Worm (Caenorhabditis elegans): ENCODE measurements around the gene ztf-28.
A peak's percentile ranks its signal among the peaks of the same experiment; 100 is the strongest.

The ztf-28 gene

DNA sequence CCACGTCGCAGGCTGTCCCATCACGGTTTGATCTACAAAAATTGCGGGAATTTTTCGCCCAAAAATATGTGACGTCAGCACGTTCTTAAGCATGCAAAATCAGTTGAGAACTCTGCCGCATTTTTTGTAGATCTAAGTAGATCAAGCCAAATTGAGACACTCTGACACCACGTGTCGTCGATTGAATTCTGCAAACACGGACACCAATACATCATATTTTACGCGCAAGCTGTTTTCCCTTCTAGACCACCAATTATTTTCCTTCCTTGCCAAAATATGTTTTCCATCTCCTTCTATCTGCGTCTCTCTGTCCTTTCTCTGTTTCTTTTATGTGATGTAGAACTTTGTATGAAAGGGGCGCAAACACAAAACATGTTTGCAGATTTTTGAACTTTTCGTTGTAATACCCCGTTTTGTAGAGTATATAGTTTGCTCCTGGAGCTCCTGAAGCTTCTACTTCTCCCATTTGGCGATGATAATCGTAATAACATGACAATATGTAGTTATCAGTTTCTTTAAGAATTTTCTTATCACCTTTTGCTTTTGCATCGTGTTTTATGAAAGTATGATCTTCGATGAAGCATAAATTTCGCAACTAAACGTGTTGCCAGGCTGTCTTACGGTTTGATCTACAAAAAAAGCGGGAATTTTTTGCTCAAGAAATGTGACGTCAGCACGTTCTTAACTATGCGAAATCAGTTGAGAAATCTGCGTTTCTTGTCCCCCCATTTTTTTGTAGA is 34.5 kb upstream of the ztf-28 start (continued):
- TF ChIP-seq nhr-111 (GFP tag; optimal IDR thresholded peaks at IDR 0.05) (no peak), pha-4 (GFP tag; IDR thresholded peaks at IDR 0.05) (no peak), pha-4 (tag; optimal IDR thresholded peaks at IDR 0.05) (no peak), mdl-1 (tag; optimal IDR thresholded peaks at IDR 0.05) (peak in 1 of 2 experiments; percentile 9), daf-19 (GFP tag; conservative IDR thresholded peaks at IDR 0.05) (no peak), zip-11 (GFP tag; IDR thresholded peaks at IDR 0.05) (no peak), rbr-2 (tag; optimal IDR thresholded peaks at IDR 0.05) (no peak), mep-1 (tag; optimal IDR thresholded peaks at IDR 0.05) (no peak)

DNA sequence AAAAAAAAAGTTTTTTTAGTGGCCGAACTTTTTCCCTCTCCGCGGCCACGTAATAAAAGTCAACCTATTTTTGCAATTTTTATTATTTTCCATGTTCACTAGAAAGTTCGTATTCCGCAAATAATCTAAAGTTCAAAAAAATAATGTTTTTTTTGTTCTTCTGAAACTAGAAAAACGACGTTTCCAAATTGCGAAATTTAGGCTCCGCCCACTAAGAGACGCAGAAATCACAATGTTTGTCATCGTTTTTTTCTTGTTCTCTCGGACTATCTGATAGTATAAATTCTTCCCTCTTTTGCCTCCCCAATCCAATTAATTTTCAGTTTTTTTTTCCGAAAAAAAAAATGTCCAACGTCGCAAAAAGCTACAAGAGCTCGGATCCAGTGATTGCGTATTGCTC is 33.1 kb upstream of the ztf-28 start, which contains the start of gene comt-3:
Gene comt-3, plus strand, starts transcription at position 214 of the 400 bp plus-strand sequence.
- TF ChIP-seq nhr-102 (tag; optimal IDR thresholded peaks at IDR 0.05) (no peak), nhr-28 (tag; optimal IDR thresholded peaks at IDR 0.05) (peak; percentile 30), pqm-1 (tag; optimal IDR thresholded peaks at IDR 0.05) (peak; percentile 29)

DNA sequence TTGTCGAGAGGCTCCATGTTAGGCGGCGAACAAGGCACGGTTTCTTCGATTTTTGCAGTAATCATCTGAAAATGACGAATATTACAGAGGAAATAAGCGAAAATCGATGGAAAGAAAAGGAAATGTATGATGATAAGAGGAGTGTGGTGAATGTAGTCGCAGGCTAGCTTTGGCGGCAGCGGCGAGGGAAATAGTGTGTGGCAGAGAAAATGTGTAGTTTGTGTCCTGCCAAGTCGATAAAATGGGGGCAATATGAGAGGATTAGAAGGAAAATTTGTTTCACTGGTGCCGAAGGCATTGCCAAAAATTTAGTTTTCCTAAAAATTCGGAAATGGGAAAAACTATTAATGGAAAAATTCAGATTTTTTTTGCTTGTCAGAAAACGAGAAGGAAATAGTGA is 23.7 kb upstream of the ztf-28 start, which contains the start of gene nhr-86:
Gene nhr-86, minus strand, starts transcription at position 71 of the 400 bp plus-strand sequence.
- TF ChIP-seq rbr-2 (tag; optimal IDR thresholded peaks at IDR 0.05), result no peak
- no peak for TF ChIP-seq dmd-9 (GFP tag; IDR thresholded peaks at IDR 0.05)
- no peak for TF ChIP-seq F26F4.8 (GFP tag; conservative IDR thresholded peaks at IDR 0.05)
- no peak for TF ChIP-seq mdt-29 (GFP tag; IDR thresholded peaks at IDR 0.05)
- TF ChIP-seq lin-29 (GFP tag; IDR thresholded peaks at IDR 0.05), result no peak
- TF ChIP-seq nhr-28 (tag; optimal IDR thresholded peaks at IDR 0.05), result peak; percentile 99
- no peak for TF ChIP-seq zip-2 (tag; optimal IDR thresholded peaks at IDR 0.05)
- TF ChIP-seq daf-8 (GFP tag; IDR thresholded peaks at IDR 0.05), result no peak
- TF ChIP-seq pha-4 (GFP tag; IDR thresholded peaks at IDR 0.05), result no peak
- TF ChIP-seq pha-4 (tag; optimal IDR thresholded peaks at IDR 0.05), result no peak
- TF ChIP-seq gei-8 (GFP tag; optimal IDR thresholded peaks at IDR 0.05), result no peak
- peak in 1 of 2 experiments; percentile 33 for TF ChIP-seq unc-62 (GFP tag; optimal IDR thresholded peaks at IDR 0.05 in 1 of 2)
- TF ChIP-seq unc-62 (tag; optimal IDR thresholded peaks at IDR 0.05), result no peak
- no peak for TF ChIP-seq sdz-12 (GFP tag; optimal IDR thresholded peaks at IDR 0.05)
- no peak for TF ChIP-seq madf-9 (GFP tag; conservative IDR thresholded peaks at IDR 0.05)
- no peak for TF ChIP-seq ztf-7 (tag; optimal IDR thresholded peaks at IDR 0.05)
- TF ChIP-seq lin-38 (GFP tag; IDR thresholded peaks at IDR 0.05), result no peak
- TF ChIP-seq mes-2 (tag; optimal IDR thresholded peaks at IDR 0.05; ENCODE audit: poor library complexity, severe bottlenecking), result peak; percentile 13
- no peak for TF ChIP-seq mxl-3 (GFP tag; optimal IDR thresholded peaks at IDR 0.05)
- TF ChIP-seq nhr-10 (tag; optimal IDR thresholded peaks at IDR 0.05), result no peak
- peak; percentile 16; the same call in 1 of the 2 replicates for TF ChIP-seq dmd-6 (GFP tag; IDR thresholded peaks at IDR 0.05)
- TF ChIP-seq hif-1 (tag; optimal IDR thresholded peaks at IDR 0.05), result peak in 1 of 2 experiments; percentile 12
- TF ChIP-seq nhr-11 (tag; optimal IDR thresholded peaks at IDR 0.05), result no peak
- TF ChIP-seq lir-3 (tag; optimal IDR thresholded peaks at IDR 0.05), result no peak
- peak; percentile 19 for TF ChIP-seq pqm-1 (tag; optimal IDR thresholded peaks at IDR 0.05)
- 0 out of 2 replicates have a peak, but pooled peaks have one; percentile 12 for TF ChIP-seq hmg-1.1 (GFP tag; IDR thresholded peaks at IDR 0.05)
- TF ChIP-seq T26A8.4 (GFP tag; IDR thresholded peaks at IDR 0.05), result no peak
- no peak for TF ChIP-seq T20F7.1 (GFP tag; optimal IDR thresholded peaks at IDR 0.05)
- TF ChIP-seq dve-1 (tag; optimal IDR thresholded peaks at IDR 0.05; ENCODE audit: insufficient read depth), result peak; percentile 10
- peak; percentile 3 for TF ChIP-seq mep-1 (tag; optimal IDR thresholded peaks at IDR 0.05)
- TF ChIP-seq lin-1 (GFP tag; IDR thresholded peaks at IDR 0.05), result no peak
- TF ChIP-seq hlh-11 (tag; optimal IDR thresholded peaks at IDR 0.05), result peak; percentile 25
- no peak for TF ChIP-seq unc-130 (GFP tag; optimal IDR thresholded peaks at IDR 0.05)
- TF ChIP-seq nhr-42 (GFP tag; IDR thresholded peaks at IDR 0.05), result no peak
- no peak for TF ChIP-seq daf-16 (GFP tag; optimal IDR thresholded peaks at IDR 0.05)
- TF ChIP-seq daf-16 (tag; optimal IDR thresholded peaks at IDR 0.05), result peak; percentile 7
- no peak for TF ChIP-seq aha-1 (tag)

Data from whole organism, L4 larva.